Worm (Caenorhabditis elegans) whole organism, L4/young adult: ENCODE results near the gene mrck-1.
A peak's percentile ranks its signal among the peaks of the same experiment; 100 is the strongest.

Experiments
- W03F9.2 ChIP-seq: fragments of 150-350 bp; optimal IDR thresholded peaks from 2 replicates; lab custom pipeline; 2014; ENCODE audit warnings: missing biosample characterization, missing genetic modification characterization
- dao-5 ChIP-seq: sonication (generic microtip); optimal IDR thresholded peaks from 2 replicates; lab custom pipeline; 2016; ENCODE audit warnings: missing genotype, missing genetic modification characterization, moderate library complexity, missing compliant biosample characterization
- him-1 ChIP-seq: sonication (generic microtip); optimal IDR thresholded peaks from 2 replicates; lab custom pipeline; 2016; ENCODE audit warnings: missing genotype, missing genetic modification reagents, missing genetic modification characterization, missing compliant biosample characterization

The mrck-1 gene

ce11 chrV:6226530-6227125 lies 40.5 kb downstream of the mrck-1 start, which contains the start of gene W06H8.6:
TSS of gene W06H8.6 (minus strand) at chrV:6227010.
- no peak for TF ChIP-seq W03F9.2 (tag; lab: Kevin White, UChicago)
- TF ChIP-seq dao-5 (tag; lab: Kevin White, UChicago) = no peak
- TF ChIP-seq him-1 (tag; lab: Kevin White, UChicago) = no peak

ce11 chrV:6225745-6226528 lies 41.1 kb downstream of the mrck-1 start:
- TF ChIP-seq W03F9.2 (tag; lab: Kevin White, UChicago) = no peak
- no peak for TF ChIP-seq dao-5 (tag; lab: Kevin White, UChicago)
- TF ChIP-seq him-1 (tag; lab: Kevin White, UChicago) = no peak

DNA sequence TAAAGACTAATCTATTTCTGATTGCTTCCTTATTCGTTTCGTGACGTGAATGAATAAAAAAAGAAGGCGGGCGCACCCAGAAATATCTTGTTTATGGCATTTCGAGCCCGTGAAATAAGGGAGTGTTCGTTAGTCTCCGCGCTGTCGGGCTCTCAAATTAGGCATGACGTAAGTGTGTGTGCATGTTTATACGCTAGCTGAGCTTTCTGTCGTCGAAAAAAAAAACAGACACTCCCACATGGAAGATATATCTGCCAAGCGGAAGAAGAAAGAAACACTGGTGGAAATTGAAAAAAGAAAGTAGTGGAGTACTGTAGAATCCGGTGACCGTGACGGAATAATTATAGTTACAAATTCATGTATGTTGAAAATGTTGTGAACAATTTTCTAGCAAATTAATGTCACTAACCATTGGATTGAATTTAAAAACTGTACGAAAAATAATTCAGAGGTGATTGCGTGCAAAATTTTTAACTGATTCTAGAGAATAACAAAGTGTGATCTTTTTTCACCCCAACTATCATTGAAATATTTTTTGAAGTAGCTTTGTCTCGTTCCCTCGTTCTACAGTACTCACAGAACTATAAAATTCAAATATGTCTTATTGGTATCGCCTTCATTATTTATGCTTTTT lies 42.0 kb downstream of the mrck-1 start:
- TF ChIP-seq him-1 (tag; lab: Kevin White, UChicago) (no peak), W03F9.2 (tag; lab: Kevin White, UChicago) (no peak), dao-5 (tag; lab: Kevin White, UChicago) (no peak)

ce11 chrV:6224494-6224959 lies 42.6 kb downstream of the mrck-1 start:
- TF ChIP-seq dao-5 (tag; lab: Kevin White, UChicago) (no peak), W03F9.2 (tag; lab: Kevin White, UChicago) (peak; percentile 54), him-1 (tag; lab: Kevin White, UChicago) (peak; percentile 94)

- no peak for TF ChIP-seq W03F9.2 (tag; lab: Kevin White, UChicago)
- no peak for TF ChIP-seq him-1 (tag; lab: Kevin White, UChicago)
- no peak for TF ChIP-seq dao-5 (tag; lab: Kevin White, UChicago)
These were observed 43.1 kb downstream of the mrck-1 start for ce11 chrV:6224019-6224335.

DNA sequence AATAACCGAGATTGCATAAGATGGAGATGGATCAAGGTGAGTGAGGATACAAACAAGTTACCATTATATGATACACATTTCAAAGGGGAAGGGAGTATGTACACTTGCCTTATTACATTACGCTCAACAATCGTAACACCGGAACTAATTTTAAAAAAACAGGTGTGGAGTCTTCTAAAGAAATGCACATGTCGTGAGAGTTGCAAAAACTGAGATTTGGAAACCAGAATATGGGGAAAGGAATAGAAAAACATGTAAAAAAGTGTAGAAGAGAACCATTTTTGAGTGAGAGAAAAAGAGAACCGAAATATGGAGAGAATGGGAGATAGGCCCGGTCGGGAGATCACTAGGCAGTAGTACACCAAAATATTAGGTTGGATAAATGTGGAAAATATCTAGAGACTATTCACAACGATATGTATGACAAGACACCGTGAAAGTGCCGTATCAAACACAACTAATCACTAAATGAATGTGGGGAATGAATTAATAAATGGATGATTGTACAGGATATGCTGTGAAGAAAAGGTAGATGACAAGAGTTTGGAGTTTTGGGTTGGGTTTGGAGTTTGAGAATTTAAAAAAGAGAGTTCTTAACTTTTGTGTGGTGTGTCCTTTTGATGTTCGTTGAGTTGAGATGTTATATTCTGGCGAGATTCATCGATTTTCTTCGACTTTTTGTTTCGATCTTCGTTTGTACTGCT lies 43.6 kb downstream of the mrck-1 start:
- no peak for TF ChIP-seq him-1 (tag; lab: Kevin White, UChicago)
- no peak for TF ChIP-seq dao-5 (tag; lab: Kevin White, UChicago)
- TF ChIP-seq W03F9.2 (tag; lab: Kevin White, UChicago) = no peak

DNA sequence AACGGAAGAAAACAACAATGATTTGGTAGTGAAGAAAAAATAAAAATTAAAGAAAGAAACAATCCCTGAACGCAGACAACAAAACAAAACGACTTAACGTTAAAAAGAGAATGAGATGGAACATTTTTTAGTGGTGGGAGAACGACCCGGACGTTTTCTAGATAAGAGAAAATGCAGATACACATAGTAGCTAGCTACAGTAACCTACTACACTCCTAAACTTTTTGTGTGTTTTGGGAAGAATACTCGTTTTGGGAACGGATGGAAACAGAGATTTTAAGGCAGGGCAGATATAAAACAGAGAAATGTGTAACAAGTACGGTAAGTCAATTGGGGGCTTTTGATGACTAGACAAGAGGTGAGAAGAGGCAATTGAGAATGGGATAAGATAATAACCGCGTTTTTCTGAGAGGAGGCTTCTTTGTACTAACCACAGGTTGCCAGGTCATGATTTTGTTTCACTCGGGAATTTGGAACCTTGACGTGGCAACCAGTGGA lies 44.3 kb downstream of the mrck-1 start:
- TF ChIP-seq W03F9.2 (tag; lab: Kevin White, UChicago) (no peak), dao-5 (tag; lab: Kevin White, UChicago) (no peak)

DNA sequence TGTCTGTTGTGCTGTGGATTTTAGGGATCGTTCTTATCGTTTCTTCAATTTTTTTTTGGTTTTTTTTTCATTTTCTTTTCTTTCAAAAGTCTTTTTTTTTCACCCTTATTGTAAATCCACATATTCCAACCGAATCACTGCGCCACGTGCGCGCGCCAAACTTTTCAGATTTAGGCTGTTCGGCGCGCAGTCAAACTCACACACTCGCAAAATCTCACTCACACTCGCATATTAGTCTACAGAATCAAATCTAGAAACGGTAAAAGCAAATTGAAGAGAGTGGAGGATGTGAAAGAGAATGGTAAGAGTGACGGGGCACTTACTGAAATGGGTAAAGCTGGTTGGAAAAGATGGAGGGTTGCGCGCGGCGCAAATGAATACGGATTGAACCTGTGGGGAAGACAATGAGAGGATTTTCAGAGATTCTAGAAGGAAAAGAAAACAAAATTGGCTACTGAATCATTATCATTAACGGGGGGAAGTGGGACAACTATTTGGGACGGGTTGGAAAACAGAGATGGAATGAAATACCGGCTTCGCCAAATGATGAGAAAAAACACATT lies 44.8 kb downstream of the mrck-1 start:
- TF ChIP-seq him-1 (tag; lab: Kevin White, UChicago) (no peak), dao-5 (tag; lab: Kevin White, UChicago) (no peak), W03F9.2 (tag; lab: Kevin White, UChicago) (no peak)

DNA sequence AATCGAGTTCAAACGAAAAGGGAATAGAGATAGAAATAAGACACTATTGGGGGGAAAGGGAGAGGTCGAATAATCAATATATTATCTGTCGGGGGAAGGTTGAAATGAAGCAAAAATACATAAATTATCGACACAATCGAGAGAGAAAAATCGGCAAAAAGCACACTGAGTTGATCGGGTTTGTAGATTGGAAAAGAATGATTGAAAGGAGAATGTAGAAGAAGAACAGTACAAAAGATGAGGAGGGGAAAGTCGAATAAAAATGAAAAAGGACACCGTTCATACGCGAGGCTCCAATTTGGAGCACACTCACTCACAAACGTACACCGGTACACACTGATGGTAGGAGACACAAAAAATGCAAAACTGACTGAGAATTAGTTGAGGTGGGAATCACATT lies 45.8 kb downstream of the mrck-1 start:
- TF ChIP-seq W03F9.2 (tag; lab: Kevin White, UChicago) = no peak
- no peak for TF ChIP-seq him-1 (tag; lab: Kevin White, UChicago)
- TF ChIP-seq dao-5 (tag; lab: Kevin White, UChicago) = no peak

DNA sequence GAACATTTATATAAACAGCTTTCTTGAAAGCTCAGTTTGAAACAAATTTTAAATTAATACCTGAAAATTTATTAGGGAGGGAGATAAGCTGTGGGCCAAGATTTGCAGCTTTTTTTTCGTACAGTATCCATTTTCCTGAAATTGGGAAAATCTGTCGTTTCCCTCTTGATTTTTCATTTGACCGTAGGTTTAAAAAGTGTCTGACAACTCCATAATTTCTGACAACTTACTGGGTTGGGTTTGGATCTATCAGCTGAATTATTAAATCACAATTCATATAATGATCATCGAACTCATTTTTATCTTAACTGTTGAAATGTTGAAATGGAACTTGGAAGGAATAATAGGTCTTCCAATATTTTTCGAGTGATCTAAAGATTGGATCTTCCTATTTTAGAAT lies 46.3 kb downstream of the mrck-1 start:
- no peak for TF ChIP-seq W03F9.2 (tag; lab: Kevin White, UChicago)
- no peak for TF ChIP-seq him-1 (tag; lab: Kevin White, UChicago)
- TF ChIP-seq dao-5 (tag; lab: Kevin White, UChicago) = no peak

DNA sequence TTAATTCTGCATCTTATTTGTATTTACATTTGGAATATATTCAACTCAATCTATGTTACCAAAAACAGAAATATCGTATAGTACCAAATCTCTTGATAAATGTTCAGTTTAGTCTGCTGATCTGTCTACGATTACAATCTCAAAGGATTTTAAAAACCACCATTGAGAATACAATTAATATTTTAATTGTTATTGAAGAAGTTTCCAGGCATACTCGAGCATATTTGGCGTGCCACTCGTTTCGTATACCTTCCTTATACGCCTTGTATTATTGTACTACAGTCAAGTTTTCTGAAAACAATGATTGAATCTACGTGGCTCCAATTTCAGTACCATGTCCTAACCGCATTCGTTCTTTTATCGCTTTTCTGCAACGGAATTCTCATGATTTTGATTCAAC lies 49.3 kb downstream of the mrck-1 start, which contains the start of gene str-206:
TSS of gene str-206 (plus strand) at position 301 of the 400 bp plus-strand sequence.
- TF ChIP-seq W03F9.2 (tag; lab: Kevin White, UChicago) = no peak
- no peak for TF ChIP-seq dao-5 (tag; lab: Kevin White, UChicago)
- TF ChIP-seq him-1 (tag; lab: Kevin White, UChicago) = no peak

- no peak for TF ChIP-seq dao-5 (tag; lab: Kevin White, UChicago)
- no peak for TF ChIP-seq him-1 (tag; lab: Kevin White, UChicago)
- no peak for TF ChIP-seq W03F9.2 (tag; lab: Kevin White, UChicago)
These were observed 49.9 kb downstream of the mrck-1 start for ce11 chrV:6217142-6217541.
